Worm (Caenorhabditis elegans) whole organism, early embryonic: ENCODE measurements around the gene txt-14.

ENCODE experiments used
- F13C5.2 ChIP-seq: sonication (generic microtip); optimal IDR thresholded peaks from 2 replicates; lab custom pipeline; 2017; ENCODE audit warnings: mild to moderate bottlenecking, missing genetic modification characterization, inconsistent platforms, missing compliant biosample characterization
- aly-1 ChIP-seq: sonication (generic microtip); optimal IDR thresholded peaks from 2 replicates; lab custom pipeline; 2016; ENCODE audit warnings: missing genetic modification characterization, missing compliant biosample characterization
- ama-1 ChIP-seq: fragments of 150-350 bp; optimal IDR thresholded peaks from 2 replicates; lab custom pipeline; 2014
- ceh-13 ChIP-seq: fragments of 200-800 bp; sonication (Bioruptor generic); optimal IDR thresholded peaks from 2 replicates; lab custom pipeline; 2018; ENCODE audit warnings: mild to moderate bottlenecking, missing genetic modification characterization, missing compliant biosample characterization
- ets-7 ChIP-seq: sonication (generic microtip); optimal IDR thresholded peaks from 2 replicates; lab custom pipeline; 2016; ENCODE audit warnings: missing genotype, missing genetic modification characterization, missing compliant biosample characterization
- flt-1 ChIP-seq: fragments of 200-800 bp; sonication (Bioruptor generic); IDR thresholded peaks from 2 replicates; pipeline ENCODE4 v1.3.6; 2022; ENCODE audit warnings: missing genetic modification characterization, missing compliant biosample characterization
- hmbx-1 ChIP-seq: sonication (generic microtip); optimal IDR thresholded peaks from 2 replicates; lab custom pipeline; 2016; ENCODE audit warnings: mild to moderate bottlenecking, missing genetic modification characterization, missing compliant biosample characterization
- hmg-4 ChIP-seq: fragments of 200-800 bp; sonication (Bioruptor generic); optimal IDR thresholded peaks from 2 replicates; lab custom pipeline; 2018; ENCODE audit warnings: mild to moderate bottlenecking, missing genetic modification characterization, missing compliant biosample characterization
- pes-1 ChIP-seq: fragments of 200-800 bp; sonication (Bioruptor generic); IDR thresholded peaks from 2 replicates; pipeline ENCODE4 v1.3.6; 2022; ENCODE audit warnings: missing genetic modification reagents, missing genetic modification characterization, missing compliant biosample characterization
- scrt-1 ChIP-seq: fragments of 200-800 bp; sonication (Bioruptor generic); IDR thresholded peaks from 2 replicates; pipeline ENCODE4 v1.3.6; 2022; ENCODE audit warnings: missing genetic modification characterization, missing compliant biosample characterization
- sea-1 ChIP-seq: fragments of 200-800 bp; sonication (Bioruptor generic); conservative IDR thresholded peaks from 2 replicates; pipeline ENCODE4 v1.3.6; 2022; ENCODE audit warnings: missing genetic modification characterization, missing compliant biosample characterization
- tbx-11 ChIP-seq: fragments of 200-800 bp; sonication (Bioruptor generic); IDR thresholded peaks from 2 replicates; pipeline ENCODE4 v1.3.6; 2022; ENCODE audit warnings: missing genetic modification characterization, missing compliant biosample characterization
- tbx-37 ChIP-seq: fragments of 200-800 bp; sonication (Bioruptor generic); conservative IDR thresholded peaks from 2 replicates; pipeline ENCODE4 v1.3.6; 2022; ENCODE audit warnings: missing genetic modification reagents, missing genetic modification characterization, missing compliant biosample characterization
- tra-4 ChIP-seq: sonication (generic microtip); optimal IDR thresholded peaks from 2 replicates; lab custom pipeline; 2017; ENCODE audit warnings: missing genetic modification characterization, missing compliant biosample characterization

DNA sequence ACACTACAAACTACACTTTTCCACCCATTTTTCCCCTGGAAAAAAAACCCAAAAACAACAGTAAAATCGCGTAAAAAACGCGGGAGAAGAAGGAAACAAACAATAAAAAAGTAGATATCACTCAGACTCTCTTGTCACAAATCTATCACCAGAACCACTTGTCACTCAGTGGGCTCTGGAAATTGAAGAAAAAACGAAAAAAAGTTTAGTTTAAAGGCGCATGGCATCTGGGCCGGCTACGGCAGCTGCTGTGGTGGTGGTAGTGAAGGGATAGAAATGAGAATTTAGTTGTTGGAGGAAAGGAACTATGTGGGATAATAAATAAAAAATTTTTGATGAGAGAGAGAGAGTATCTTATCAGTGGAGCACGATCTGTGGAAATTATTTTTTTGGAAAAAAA is 45.0 kb downstream of the txt-14 start:
- TF ChIP-seq hmg-4 (GFP tag; lab: Kevin White, UChicago) = no peak
- no peak for TF ChIP-seq hmbx-1 (tag; lab: Kevin White, UChicago)
- TF ChIP-seq sea-1 = no peak
- TF ChIP-seq ama-1 (lab: Kevin White, UChicago) = no peak
- no peak for TF ChIP-seq tbx-11 (GFP tag; lab: Robert Waterston, UW)
- TF ChIP-seq ets-7 (tag; lab: Kevin White, UChicago) = no peak
- no peak for TF ChIP-seq F13C5.2 (tag; lab: Kevin White, UChicago)
- no peak for TF ChIP-seq flt-1 (GFP tag; lab: Robert Waterston, UW)
- TF ChIP-seq tbx-37 (GFP tag; lab: Robert Waterston, UW) = no peak
- TF ChIP-seq aly-1 = no peak
- TF ChIP-seq scrt-1 = no peak
- TF ChIP-seq pes-1 (GFP tag; lab: Robert Waterston, UW) = no peak
- no peak for TF ChIP-seq ceh-13 (GFP tag; lab: Kevin White, UChicago)
- TF ChIP-seq tra-4 (tag; lab: Kevin White, UChicago) = no peak
